Worm (Caenorhabditis elegans) whole organism, L4/young adult: ENCODE measurements around the gene tyr-1.

Experiments used
- W03F9.2 ChIP-seq: fragments of 150-350 bp; optimal IDR thresholded peaks from 2 replicates; lab custom pipeline; 2014; ENCODE audit warnings: missing biosample characterization, missing genetic modification characterization
- dao-5 ChIP-seq: sonication (generic microtip); optimal IDR thresholded peaks from 2 replicates; lab custom pipeline; 2016; ENCODE audit warnings: missing genotype, missing genetic modification characterization, moderate library complexity, missing compliant biosample characterization
- him-1 ChIP-seq: sonication (generic microtip); optimal IDR thresholded peaks from 2 replicates; lab custom pipeline; 2016; ENCODE audit warnings: missing genotype, missing genetic modification reagents, missing genetic modification characterization, missing compliant biosample characterization

- no peak for TF ChIP-seq him-1 (tag; lab: Kevin White, UChicago)
- TF ChIP-seq dao-5: no peak
- no peak for TF ChIP-seq W03F9.2
Observed at ce11 chrIII:7925968-7926367, 52.4 kb downstream of the tyr-1 start.
